Fruit fly (Drosophila melanogaster) whole organism, embryonic: ENCODE measurements around the gene CG43850.

Experiments
- Ada2b ChIP-seq: fragments of 200-800 bp; sonication (Bioruptor generic); IDR thresholded peaks from 2 replicates; pipeline ENCODE4 v1.3.6; 2022; ENCODE audit warnings: missing biosample characterization, missing genetic modification characterization
- Atf3 ChIP-seq: fragments of 200-800 bp; sonication (Bioruptor generic); optimal IDR thresholded peaks from 3 replicates; lab custom pipeline; 2016; ENCODE audit warnings: missing biosample characterization, missing genetic modification characterization
- CG10267 ChIP-seq: fragments of 200-800 bp; sonication (Bioruptor generic); optimal IDR thresholded peaks from 2 replicates; lab custom pipeline; 2018; ENCODE audit warnings: missing biosample characterization, mild to moderate bottlenecking, missing genetic modification characterization, moderate library complexity
- CG10543 ChIP-seq: fragments of 200-800 bp; sonication (Bioruptor generic); optimal IDR thresholded peaks from 3 replicates; lab custom pipeline; 2017; ENCODE audit warnings: missing biosample characterization, mild to moderate bottlenecking, missing genetic modification characterization, moderate library complexity
- CG10979 ChIP-seq: fragments of 200-800 bp; sonication (Bioruptor generic); optimal IDR thresholded peaks from 2 replicates; lab custom pipeline; 2018; ENCODE audit warnings: missing biosample characterization, mild to moderate bottlenecking, missing genetic modification characterization, moderate library complexity
- CG1233 ChIP-seq: fragments of 200-800 bp; sonication (Bioruptor generic); optimal IDR thresholded peaks from 4 replicates; lab custom pipeline; 2018; ENCODE audit warnings: missing biosample characterization, mild to moderate bottlenecking, missing genetic modification characterization
- CG13775 ChIP-seq: fragments of 200-800 bp; sonication (Bioruptor generic); optimal IDR thresholded peaks from 3 replicates; lab custom pipeline; 2017; ENCODE audit warnings: missing biosample characterization, mild to moderate bottlenecking, missing genetic modification characterization
- CG15269 ChIP-seq: fragments of 200-800 bp; sonication (Bioruptor generic); optimal IDR thresholded peaks from 2 replicates; lab custom pipeline; 2018; ENCODE audit warnings: missing biosample characterization, mild to moderate bottlenecking, missing genetic modification characterization, moderate library complexity
- CG31365 ChIP-seq: fragments of 200-800 bp; sonication (Bioruptor generic); optimal IDR thresholded peaks from 2 replicates; lab custom pipeline; 2018; ENCODE audit warnings: missing biosample characterization, mild to moderate bottlenecking, missing genetic modification characterization
- CG33557 ChIP-seq: fragments of 200-800 bp; sonication (Bioruptor generic); optimal IDR thresholded peaks from 2 replicates; lab custom pipeline; 2019; ENCODE audit warnings: missing biosample characterization, mild to moderate bottlenecking, missing genetic modification characterization, moderate library complexity
- CG34376 ChIP-seq: fragments of 200-800 bp; sonication (Bioruptor generic); optimal IDR thresholded peaks from 2 replicates; lab custom pipeline; 2018; ENCODE audit warnings: missing biosample characterization, mild to moderate bottlenecking, missing genetic modification characterization
- CG3838 ChIP-seq: fragments of 200-800 bp; sonication (Bioruptor generic); optimal IDR thresholded peaks from 3 replicates; lab custom pipeline; 2016; ENCODE audit warnings: missing biosample characterization, missing genetic modification characterization
- CG4282 ChIP-seq: fragments of 200-800 bp; sonication (Bioruptor generic); optimal IDR thresholded peaks from 2 replicates; lab custom pipeline; 2016; ENCODE audit warnings: missing biosample characterization, missing genetic modification characterization
- CG8089 ChIP-seq: fragments of 200-800 bp; sonication (Bioruptor generic); optimal IDR thresholded peaks from 3 replicates; lab custom pipeline; 2016; ENCODE audit warnings: missing biosample characterization, missing genetic modification characterization
- D19A ChIP-seq: fragments of 200-800 bp; optimal IDR thresholded peaks from 3 replicates; lab custom pipeline; 2019; ENCODE audit warnings: missing biosample characterization, mild to moderate bottlenecking, missing genetic modification characterization, moderate library complexity
- Fer3 ChIP-seq: fragments of 200-800 bp; sonication (Bioruptor generic); optimal IDR thresholded peaks from 2 replicates; lab custom pipeline; 2018; ENCODE audit warnings: missing biosample characterization, mild to moderate bottlenecking, missing genetic modification characterization, moderate library complexity
- HmgZ ChIP-seq: fragments of 200-800 bp; sonication (Bioruptor generic); optimal IDR thresholded peaks from 2 replicates; lab custom pipeline; 2018; ENCODE audit warnings: missing biosample characterization, mild to moderate bottlenecking, missing genetic modification characterization
- Hmr ChIP-seq: fragments of 200-800 bp; sonication (Bioruptor generic); optimal IDR thresholded peaks from 3 replicates; lab custom pipeline; 2017; ENCODE audit warnings: mild to moderate bottlenecking, missing biosample characterization, missing genetic modification reagents, missing genetic modification characterization
- Hr39 ChIP-seq: fragments of >200 bp; optimal IDR thresholded peaks from 2 replicates; lab custom pipeline; 2017
- Hr51 ChIP-seq, 2 experiments: fragments of 200-800 bp; sonication (Bioruptor generic); optimal IDR thresholded peaks; 2 replicates in 1 of 2; 3 replicates in 1 of 2; lab custom pipeline; 2016 to 2018; ENCODE audit warnings: missing biosample characterization in 2 of 2, missing genetic modification characterization in 2 of 2, mild to moderate bottlenecking in 1 of 2, moderate library complexity in 1 of 2
- Neu2 ChIP-seq: fragments of 200-800 bp; sonication (Bioruptor generic); optimal IDR thresholded peaks from 3 replicates; lab custom pipeline; 2016; ENCODE audit warnings: missing biosample characterization, missing genetic modification characterization, borderline replicate concordance
- NfI ChIP-seq: fragments of 200-800 bp; sonication (Bioruptor generic); optimal IDR thresholded peaks from 3 replicates; lab custom pipeline; 2018; ENCODE audit warnings: missing biosample characterization, mild to moderate bottlenecking, missing genetic modification characterization, moderate library complexity
- Oli ChIP-seq: fragments of 200-800 bp; sonication (Bioruptor generic); optimal IDR thresholded peaks from 2 replicates; lab custom pipeline; 2018; ENCODE audit warnings: missing biosample characterization, mild to moderate bottlenecking, missing genetic modification characterization, moderate library complexity
- Pdp1 ChIP-seq, 2 experiments: fragments of 200-800 bp; sonication (Bioruptor generic); optimal IDR thresholded peaks; 3 replicates each; lab custom pipeline; 2016; ENCODE audit warnings: missing biosample characterization in 2 of 2, missing genetic modification characterization in 2 of 2, mild to moderate bottlenecking in 1 of 2, moderate library complexity in 1 of 2
- YL-1 ChIP-seq: fragments of 200-800 bp; sonication (Bioruptor generic); optimal IDR thresholded peaks from 3 replicates; lab custom pipeline; 2017; ENCODE audit warnings: missing biosample characterization, mild to moderate bottlenecking, missing genetic modification characterization
- chif ChIP-seq, 2 experiments: fragments of 200-800 bp; sonication (Bioruptor generic); optimal IDR thresholded peaks; 3 replicates each; lab custom pipeline; 2016; ENCODE audit warnings: missing biosample characterization in 2 of 2, missing genetic modification characterization in 2 of 2
- crp ChIP-seq, 2 experiments: fragments of 200-800 bp; sonication (Bioruptor generic); optimal IDR thresholded peaks; 2 replicates in 1 of 2; 3 replicates in 1 of 2; lab custom pipeline; 2017; ENCODE audit warnings: missing biosample characterization in 2 of 2, missing genetic modification characterization in 2 of 2, mild to moderate bottlenecking in 1 of 2, moderate library complexity in 1 of 2
- ems ChIP-seq: fragments of 200-800 bp; sonication (Bioruptor generic); optimal IDR thresholded peaks from 3 replicates; lab custom pipeline; 2016; ENCODE audit warnings: missing biosample characterization, missing genetic modification characterization
- fd3F ChIP-seq: fragments of 200-800 bp; sonication (Bioruptor generic); optimal IDR thresholded peaks from 2 replicates; lab custom pipeline; 2018; ENCODE audit warnings: missing biosample characterization, mild to moderate bottlenecking, missing genetic modification characterization, moderate library complexity
- gsb-n ChIP-seq: fragments of 200-800 bp; sonication (Bioruptor generic); optimal IDR thresholded peaks from 3 replicates; lab custom pipeline; 2018; ENCODE audit warnings: missing biosample characterization, mild to moderate bottlenecking, missing genetic modification characterization
- hth ChIP-seq: fragments of >200 bp; optimal IDR thresholded peaks from 2 replicates; lab custom pipeline; 2017; ENCODE audit warnings: inconsistent platforms
- knrl ChIP-seq: fragments of 200-800 bp; sonication (Bioruptor generic); IDR thresholded peaks from 3 replicates; pipeline ENCODE4 v1.3.6; 2022; ENCODE audit warnings: missing biosample characterization, missing genetic modification characterization; ENCODE audit not compliant: partially characterized antibody
- maf-S ChIP-seq: fragments of 200-800 bp; sonication (Bioruptor generic); optimal IDR thresholded peaks from 2 replicates; lab custom pipeline; 2016; ENCODE audit warnings: missing biosample characterization, missing genetic modification characterization
- mam ChIP-seq: fragments of 200-800 bp; sonication (Bioruptor generic); optimal IDR thresholded peaks from 3 replicates; lab custom pipeline; 2016; ENCODE audit warnings: missing biosample characterization, missing genetic modification characterization
- nom ChIP-seq: fragments of 200-800 bp; sonication (Bioruptor generic); optimal IDR thresholded peaks from 2 replicates; lab custom pipeline; 2017; ENCODE audit warnings: missing biosample characterization, missing genetic modification characterization, mild to moderate bottlenecking, moderate library complexity, missing genetic modification reagents
- odd ChIP-seq: fragments of 200-800 bp; sonication (Bioruptor generic); optimal IDR thresholded peaks from 2 replicates; lab custom pipeline; 2017; ENCODE audit warnings: missing biosample characterization, mild to moderate bottlenecking, missing genetic modification characterization
- pan ChIP-seq, 4 experiments: fragments of >200 bp in 3 of 4; fragments of 200-800 bp in 1 of 4; sonication (Bioruptor generic) in 1 of 4; optimal IDR thresholded peaks in 3 of 4; IDR thresholded peaks in 1 of 4; 2 replicates each; pipeline versions ENCODE4 v1.3.6 to Lab custom; 2017 to 2022; ENCODE audit warnings: missing biosample characterization in 2 of 4, missing genetic modification characterization in 2 of 4, mixed read lengths in 1 of 4
- pho ChIP-seq: fragments of 200-800 bp; sonication (Bioruptor generic); optimal IDR thresholded peaks from 2 replicates; lab custom pipeline; 2016; ENCODE audit warnings: missing biosample characterization, missing genetic modification characterization
- sc ChIP-seq, 3 experiments: fragments of >200 bp in 2 of 3; fragments of 200-800 bp in 1 of 3; sonication (Bioruptor generic) in 1 of 3; optimal IDR thresholded peaks; 2 replicates in 2 of 3; 3 replicates in 1 of 3; lab custom pipeline; 2017; ENCODE audit warnings: mild to moderate bottlenecking in 1 of 3, missing biosample characterization in 1 of 3, missing genetic modification characterization in 1 of 3, missing genetic modification reagents in 1 of 3
- sim ChIP-seq: fragments of 200-800 bp; sonication (Bioruptor generic); IDR thresholded peaks from 2 replicates; pipeline ENCODE4 v1.3.6; 2022; ENCODE audit warnings: missing biosample characterization, missing genetic modification characterization
- sisA ChIP-seq: fragments of 200-800 bp; sonication (Bioruptor generic); IDR thresholded peaks from 2 replicates; pipeline ENCODE4 v1.3.6; 2022; ENCODE audit warnings: missing biosample characterization, missing genetic modification characterization
- ssp ChIP-seq: fragments of 200-800 bp; sonication (Bioruptor generic); IDR thresholded peaks from 2 replicates; pipeline ENCODE4 v1.3.6; 2022; ENCODE audit warnings: missing biosample characterization, missing genetic modification characterization
- stwl ChIP-seq: fragments of 200-800 bp; sonication (Bioruptor generic); optimal IDR thresholded peaks from 3 replicates; lab custom pipeline; 2018; ENCODE audit warnings: missing biosample characterization, mild to moderate bottlenecking, missing genetic modification characterization, moderate library complexity
- tgo ChIP-seq: fragments of 200-800 bp; sonication (Bioruptor generic); IDR thresholded peaks from 3 replicates; pipeline ENCODE4 v1.3.6; 2022; ENCODE audit warnings: missing biosample characterization, missing genetic modification characterization
- unpg ChIP-seq: fragments of 200-800 bp; sonication (Bioruptor generic); optimal IDR thresholded peaks from 3 replicates; lab custom pipeline; 2018; ENCODE audit warnings: missing biosample characterization, mild to moderate bottlenecking, missing genetic modification characterization, moderate library complexity
- vfl ChIP-seq: fragments of 200-800 bp; sonication (Bioruptor generic); optimal IDR thresholded peaks from 2 replicates; lab custom pipeline; 2016; ENCODE audit warnings: missing biosample characterization, missing genetic modification characterization
- zfh1 ChIP-seq: fragments of 200-800 bp; sonication (Bioruptor generic); IDR thresholded peaks from 3 replicates; pipeline ENCODE4 v1.3.6; 2022; ENCODE audit warnings: missing biosample characterization, missing genetic modification characterization

Gene CG43850

DNA sequence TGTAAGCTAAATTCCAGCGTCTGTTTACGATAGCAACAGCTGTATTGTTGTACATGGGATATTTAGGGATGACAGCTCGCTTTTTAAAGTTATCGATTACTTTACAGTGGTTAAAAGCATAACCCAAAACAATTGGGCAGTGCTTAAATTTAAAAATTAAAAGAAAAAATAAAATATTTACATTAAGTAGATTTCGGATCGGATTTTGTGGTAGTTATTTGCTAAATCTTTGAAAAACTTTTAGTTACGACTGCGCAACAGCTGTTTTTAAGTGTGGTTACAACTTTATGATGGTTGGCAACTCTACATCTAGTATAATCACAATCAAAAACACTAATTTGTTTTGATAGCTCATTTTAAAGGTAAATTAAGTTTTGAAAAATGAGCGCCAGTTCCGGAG lies 28.0 kb upstream of the CG43850 start, which contains the start of the genes Ing5 and CG7099 (continued):
- TF ChIP-seq NfI (peak; percentile 97), maf-S (GFP tag; lab: Kevin White, UChicago) (peak; percentile 91), CG3838 (GFP tag; lab: Kevin White, UChicago) (peak; percentile 87), nom (GFP tag; lab: Kevin White, UChicago) (peak; percentile 82), CG10543 (GFP tag; lab: Kevin White, UChicago) (peak; percentile 92), mam (GFP tag; lab: Kevin White, UChicago) (peak; percentile 94), Neu2 (no peak), sim (GFP tag; lab: Robert Waterston, UW) (peak; percentile 82; the same call in 1 of the 2 replicates)

DNA sequence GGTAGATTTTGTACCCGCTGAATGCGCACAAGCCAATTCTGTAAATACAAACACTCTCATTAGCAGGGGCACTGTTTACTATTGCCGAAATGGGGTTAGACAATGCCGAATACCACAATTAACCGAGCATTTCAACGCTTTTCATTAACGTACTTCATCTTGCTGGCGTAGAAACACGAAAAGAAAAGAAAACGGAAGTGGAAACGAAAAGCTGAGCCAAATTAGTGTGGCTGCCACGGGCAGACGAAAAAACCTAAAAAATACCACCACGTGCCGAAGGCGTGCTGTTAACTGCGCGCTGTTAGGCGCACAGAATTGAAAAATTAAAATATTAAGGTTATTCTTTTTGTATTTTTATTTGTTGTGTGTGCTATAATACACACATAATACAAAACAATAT lies 20.3 kb upstream of the CG43850 start, which contains the start of gene RpL24:
Gene RpL24 (minus strand): TSS at position 229 of the 400 bp plus-strand sequence.
- TF ChIP-seq Oli (tag; lab: Kevin White, UChicago) (peak; percentile 71), ems (GFP tag; lab: Kevin White, UChicago) (peak; percentile 87), CG13775 (GFP tag; lab: Kevin White, UChicago) (peak; percentile 96), zfh1 (peak; percentile 93), tgo (peak; percentile 78), unpg (peak; percentile 90), pan (optimal IDR thresholded peaks at IDR 0.05; lab: Kevin White, UChicago) (no peak), pan (GFP tag; optimal IDR thresholded peaks at IDR 0.05 in 1 of 2, IDR thresholded peaks at IDR 0.05 in 1 of 2) (peak in 1 of 2 experiments; percentile 88), vfl (peak; percentile 78), HmgZ (tag; lab: Kevin White, UChicago) (peak; percentile 90), CG1233 (peak; percentile 96), stwl (peak; percentile 79), CG4282 (GFP tag; lab: Kevin White, UChicago) (peak; percentile 71), CG31365 (peak; percentile 88), CG10979 (tag; lab: Kevin White, UChicago) (peak; percentile 75), ssp (GFP tag; lab: Robert Waterston, UW) (peak; percentile 31; the same call in 1 of the 2 replicates), Hr39 (lab: Kevin White, UChicago) (no peak), CG33557 (GFP tag; lab: Kevin White, UChicago) (peak; percentile 83), crp (GFP tag; optimal IDR thresholded peaks at IDR 0.05; lab: Kevin White, UChicago) (peak in 1 of 2 experiments; percentile 63), Hmr (GFP tag; lab: Kevin White, UChicago) (peak; percentile 97), knrl (GFP tag; lab: Robert Waterston, UW) (no peak; the same call in 2 of the 3 replicates), chif (GFP tag; optimal IDR thresholded peaks at IDR 0.05; lab: Kevin White, UChicago) (peak; percentile 80 to 91), odd (GFP tag; lab: Kevin White, UChicago) (peak; percentile 96), Fer3 (peak; percentile 93), hth (no peak), pho (peak; percentile 79), D19A (tag; lab: Kevin White, UChicago) (peak; percentile 56), gsb-n (tag; lab: Kevin White, UChicago) (peak; percentile 88), CG34376 (GFP tag; lab: Kevin White, UChicago) (peak; percentile 98), CG8089 (GFP tag; lab: Kevin White, UChicago) (peak; percentile 92), YL-1 (GFP tag; lab: Kevin White, UChicago) (peak; percentile 99), sisA (GFP tag; lab: Robert Waterston, UW) (no peak; the same call in 1 of the 2 replicates), CG10267 (tag; lab: Kevin White, UChicago) (peak; percentile 84), sc (optimal IDR thresholded peaks at IDR 0.05; lab: Kevin White, UChicago) (no peak), sc (GFP tag; optimal IDR thresholded peaks at IDR 0.05; lab: Kevin White, UChicago) (peak; percentile 88), CG15269 (peak; percentile 82), Atf3 (peak; percentile 72), fd3F (GFP tag; lab: Kevin White, UChicago) (peak; percentile 79), Ada2b (GFP tag; lab: Robert Waterston, UW) (peak; percentile 76; the same call in 1 of the 2 replicates), Hr51 (GFP tag; optimal IDR thresholded peaks at IDR 0.05; lab: Kevin White, UChicago) (peak; percentile 81 to 88), Pdp1 (GFP tag; optimal IDR thresholded peaks at IDR 0.05; lab: Kevin White, UChicago) (peak; percentile 80 to 87)
